Worm (Caenorhabditis elegans): ENCODE data around the gene dhs-27.

DNA sequence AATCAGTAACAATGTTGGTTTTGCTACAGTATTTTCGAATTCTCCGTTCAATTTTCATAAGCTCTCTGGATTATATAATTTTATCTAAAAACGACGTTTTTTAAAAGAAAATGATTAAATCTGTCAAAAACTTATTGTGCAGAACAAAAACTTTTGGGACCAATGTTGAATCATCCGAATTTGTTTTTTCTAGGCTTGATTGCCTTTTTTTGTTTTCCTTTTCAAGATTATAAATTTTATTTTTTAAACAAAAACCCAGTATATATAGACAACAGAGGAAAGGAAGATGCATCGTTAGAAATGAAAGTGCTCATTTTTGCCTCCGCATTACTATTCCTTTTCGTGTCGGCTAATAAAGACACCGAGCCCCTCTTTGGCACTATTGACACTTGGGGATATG lies 30.0 kb upstream of the dhs-27 start, which contains the start of gene ZK813.7:
- TF ChIP-seq nhr-237 (tag; optimal IDR thresholded peaks at IDR 0.05) (no peak), blmp-1 (tag; optimal IDR thresholded peaks at IDR 0.05) (no peak), nhr-28 (tag; optimal IDR thresholded peaks at IDR 0.05) (no peak), ham-2 (GFP tag; optimal IDR thresholded peaks at IDR 0.05) (no peak), snpc-4 (tag; optimal IDR thresholded peaks at IDR 0.05) (no peak), mep-1 (tag; optimal IDR thresholded peaks at IDR 0.05) (no peak), pha-4 (tag; optimal IDR thresholded peaks at IDR 0.05) (no peak)

All from whole organism, mixed stage, embryonic.